Worm (Caenorhabditis elegans) whole organism, L1 larva: ENCODE results near the gene F32H5.3.

ENCODE experiments used
- C04F5.9 ChIP-seq: sonication (generic microtip); optimal IDR thresholded peaks from 2 replicates; lab custom pipeline; 2016; ENCODE audit warnings: missing genetic modification characterization, missing compliant biosample characterization
- F16B12.6 ChIP-seq: fragments of 150-350 bp; optimal IDR thresholded peaks from 2 replicates; lab custom pipeline; 2014; ENCODE audit warnings: missing biosample characterization, missing genetic modification characterization
- Y116A8C.19 ChIP-seq: sonication (generic microtip); optimal IDR thresholded peaks from 2 replicates; lab custom pipeline; 2016; ENCODE audit warnings: missing compliant biosample characterization, missing genetic modification characterization, borderline replicate concordance
- ceh-63 ChIP-seq: fragments of 200-800 bp; sonication (Bioruptor generic); optimal IDR thresholded peaks from 2 replicates; lab custom pipeline; 2018; ENCODE audit warnings: mild to moderate bottlenecking, missing genetic modification characterization, missing compliant biosample characterization
- ceh-8 ChIP-seq: fragments of 200-800 bp; sonication (Bioruptor generic); optimal IDR thresholded peaks from 2 replicates; lab custom pipeline; 2018; ENCODE audit warnings: mild to moderate bottlenecking, missing genetic modification characterization, moderate library complexity, missing compliant biosample characterization
- dpl-1 ChIP-seq, 3 experiments: fragments of 150-350 bp in 2 of 3; sonication (generic microtip) in 1 of 3; optimal IDR thresholded peaks; 2 replicates each; lab custom pipeline; 2014 to 2017; ENCODE audit warnings: missing biosample characterization in 3 of 3, missing genetic modification characterization in 3 of 3, missing genetic modification reagents in 3 of 3
- efl-1 ChIP-seq, 4 experiments: fragments of 150-350 bp; optimal IDR thresholded peaks in 3 of 4; peaks in 1 of 4; 1 replicate in 1 of 4; 2 replicates in 3 of 4; lab custom pipeline; 2014; ENCODE audit warnings: missing biosample characterization in 2 of 4, missing genetic modification characterization in 2 of 4, missing genetic modification reagents in 2 of 4
- efl-3 ChIP-seq: fragments of 200-800 bp; sonication (Bioruptor generic); optimal IDR thresholded peaks from 2 replicates; lab custom pipeline; 2018; ENCODE audit warnings: mild to moderate bottlenecking, missing genetic modification characterization, missing compliant biosample characterization
- egl-27 ChIP-seq, 2 experiments: fragments of 150-350 bp in 1 of 2; sonication (generic microtip); optimal IDR thresholded peaks; 3 replicates each; lab custom pipeline; 2017 to 2018; ENCODE audit warnings: missing biosample characterization in 2 of 2, missing genetic modification characterization in 2 of 2, missing genetic modification reagents in 2 of 2
- elt-2 ChIP-seq: sonication (generic microtip); optimal IDR thresholded peaks from 2 replicates; lab custom pipeline; 2016; ENCODE audit warnings: missing genetic modification characterization, mild to moderate bottlenecking, inconsistent platforms, missing compliant biosample characterization, missing genetic modification reagents
- elt-3 ChIP-seq, 6 experiments: fragments of 150-350 bp in 1 of 6; sonication (generic microtip); optimal IDR thresholded peaks; 2 replicates each; lab custom pipeline; 2017 to 2018; ENCODE audit warnings: missing biosample characterization in 6 of 6, missing genetic modification characterization in 6 of 6, inconsistent platforms in 1 of 6
- fkh-10 ChIP-seq: sonication (generic microtip); optimal IDR thresholded peaks from 2 replicates; lab custom pipeline; 2017; ENCODE audit warnings: missing biosample characterization, missing genetic modification reagents, missing genetic modification characterization
- fos-1 ChIP-seq: fragments of 150-350 bp; optimal IDR thresholded peaks from 2 replicates; lab custom pipeline; 2014; ENCODE audit warnings: missing biosample characterization, missing genetic modification characterization
- grh-1 ChIP-seq: fragments of 200-800 bp; sonication (Bioruptor generic); IDR thresholded peaks from 2 replicates; pipeline ENCODE4 v1.3.6; 2022; ENCODE audit warnings: missing genetic modification reagents, missing genetic modification characterization, missing compliant biosample characterization
- hlh-4 ChIP-seq: sonication (generic microtip); optimal IDR thresholded peaks from 2 replicates; lab custom pipeline; 2016; ENCODE audit warnings: mild to moderate bottlenecking, missing genetic modification characterization, missing compliant biosample characterization
- irx-1 ChIP-seq: sonication (generic microtip); optimal IDR thresholded peaks from 2 replicates; lab custom pipeline; 2016; ENCODE audit warnings: missing genetic modification characterization, missing compliant biosample characterization
- isw-1 ChIP-seq: fragments of 200-800 bp; sonication (Bioruptor generic); IDR thresholded peaks from 2 replicates; pipeline ENCODE4 v1.3.6; 2022; ENCODE audit warnings: missing genetic modification characterization, missing compliant biosample characterization
- jun-1 ChIP-seq: fragments of 150-350 bp; optimal IDR thresholded peaks from 2 replicates; lab custom pipeline; 2014; ENCODE audit warnings: missing biosample characterization, missing genetic modification reagents, missing genetic modification characterization
- lin-13 ChIP-seq: fragments of 150-350 bp; optimal IDR thresholded peaks from 2 replicates; lab custom pipeline; 2014; ENCODE audit warnings: missing biosample characterization, missing genetic modification reagents, missing genetic modification characterization
- mdl-1 ChIP-seq, 2 experiments: fragments of 150-350 bp; optimal IDR thresholded peaks; 2 replicates each; lab custom pipeline; 2014 to 2017; ENCODE audit warnings: missing biosample characterization in 2 of 2, missing genetic modification characterization in 2 of 2, inconsistent platforms in 1 of 2
- mep-1 ChIP-seq: fragments of 150-350 bp; optimal IDR thresholded peaks from 2 replicates; lab custom pipeline; 2014; ENCODE audit warnings: missing biosample characterization, missing genetic modification characterization
- nhr-19 ChIP-seq: fragments of 200-800 bp; sonication (Bioruptor generic); conservative IDR thresholded peaks from 2 replicates; pipeline ENCODE4 v1.3.6; 2022; ENCODE audit warnings: missing genetic modification characterization, missing compliant biosample characterization
- nhr-20 ChIP-seq: sonication (generic microtip); optimal IDR thresholded peaks from 2 replicates; lab custom pipeline; 2016; ENCODE audit warnings: mild to moderate bottlenecking, missing genetic modification characterization, missing compliant biosample characterization
- nhr-237 ChIP-seq: fragments of 150-350 bp; optimal IDR thresholded peaks from 2 replicates; lab custom pipeline; 2014; ENCODE audit warnings: missing biosample characterization, missing genetic modification characterization
- nhr-47 ChIP-seq: sonication (generic microtip); optimal IDR thresholded peaks from 2 replicates; lab custom pipeline; 2016; ENCODE audit warnings: mild to moderate bottlenecking, missing genetic modification characterization, moderate library complexity, missing compliant biosample characterization
- nhr-71 ChIP-seq: sonication (generic microtip); optimal IDR thresholded peaks from 2 replicates; lab custom pipeline; 2016; ENCODE audit warnings: mild to moderate bottlenecking, missing genetic modification characterization, moderate library complexity, missing compliant biosample characterization
- nhr-85 ChIP-seq: sonication (generic microtip); peaks from one replicate; lab custom pipeline; 2016; ENCODE audit warnings: missing genetic modification characterization, inconsistent platforms, missing compliant biosample characterization
- nhr-90 ChIP-seq: sonication (generic microtip); optimal IDR thresholded peaks from 2 replicates; lab custom pipeline; 2016; ENCODE audit warnings: mild to moderate bottlenecking, missing genetic modification characterization, missing compliant biosample characterization; ENCODE audit not compliant: poor library complexity
- pax-3 ChIP-seq: fragments of 200-800 bp; sonication (Bioruptor generic); optimal IDR thresholded peaks from 2 replicates; lab custom pipeline; 2018; ENCODE audit warnings: mild to moderate bottlenecking, missing genetic modification characterization, moderate library complexity, missing compliant biosample characterization
- pqm-1 ChIP-seq: sonication (generic microtip); optimal IDR thresholded peaks from 3 replicates; lab custom pipeline; 2017; ENCODE audit warnings: missing biosample characterization, missing genetic modification characterization
- skn-1 ChIP-seq: fragments of 150-350 bp; optimal IDR thresholded peaks from 2 replicates; lab custom pipeline; 2014; ENCODE audit warnings: missing biosample characterization, missing genetic modification characterization
- snpc-4 ChIP-seq: fragments of 150-350 bp; optimal IDR thresholded peaks from 2 replicates; lab custom pipeline; 2014; ENCODE audit warnings: missing biosample characterization, missing genetic modification characterization
- snu-23 ChIP-seq: sonication (generic microtip); optimal IDR thresholded peaks from 2 replicates; lab custom pipeline; 2016; ENCODE audit warnings: missing genetic modification characterization, missing compliant biosample characterization
- sox-4 ChIP-seq: sonication (generic microtip); optimal IDR thresholded peaks from 2 replicates; lab custom pipeline; 2016; ENCODE audit warnings: missing genetic modification characterization, missing compliant biosample characterization
- swsn-7 ChIP-seq: sonication (generic microtip); optimal IDR thresholded peaks from 2 replicates; lab custom pipeline; 2016; ENCODE audit warnings: missing genetic modification characterization, missing compliant biosample characterization
- unc-30 ChIP-seq: sonication (generic microtip); optimal IDR thresholded peaks from 2 replicates; lab custom pipeline; 2017; ENCODE audit warnings: missing biosample characterization, missing genetic modification characterization
- unc-98 ChIP-seq: fragments of 200-800 bp; sonication (Bioruptor generic); IDR thresholded peaks from 2 replicates; pipeline ENCODE4 v1.3.6; 2022; ENCODE audit warnings: missing genetic modification characterization, missing compliant biosample characterization
- zag-1 ChIP-seq: fragments of 150-350 bp; optimal IDR thresholded peaks from 2 replicates; lab custom pipeline; 2014; ENCODE audit warnings: missing biosample characterization, missing genetic modification characterization
- zip-4 ChIP-seq: fragments of 200-800 bp; sonication (Bioruptor generic); optimal IDR thresholded peaks from 2 replicates; lab custom pipeline; 2018; ENCODE audit warnings: mild to moderate bottlenecking, missing genetic modification characterization, moderate library complexity, missing compliant biosample characterization

The F32H5.3 gene

ce11 chrV:13371336-13371735, 12.2 kb downstream of the F32H5.3 start (continued):
- TF ChIP-seq nhr-19 (GFP tag; lab: Robert Waterston, UW) (peak; percentile 63), nhr-90 (tag; lab: Kevin White, UChicago) (peak; percentile 84), pqm-1 (tag; lab: Kevin White, UChicago) (no peak), isw-1 (no peak), zag-1 (tag; lab: Kevin White, UChicago) (no peak), mdl-1 (tag; optimal IDR thresholded peaks at IDR 0.05; lab: Kevin White, UChicago) (peak in 1 of 2 experiments; percentile 68), unc-30 (tag; lab: Kevin White, UChicago) (no peak), hlh-4 (no peak), nhr-71 (tag; lab: Kevin White, UChicago) (peak; percentile 86), lin-13 (GFP tag; lab: Kevin White, UChicago) (peak; percentile 54), sox-4 (tag; lab: Kevin White, UChicago) (no peak), fkh-10 (GFP tag; lab: Kevin White, UChicago) (no peak), F16B12.6 (tag; lab: Kevin White, UChicago) (no peak), jun-1 (tag; lab: Kevin White, UChicago) (peak; percentile 31), dpl-1 (GFP tag; optimal IDR thresholded peaks at IDR 0.05; lab: Kevin White, UChicago) (peak in 2 of 3 experiments; percentile 23 to 63), egl-27 (tag; optimal IDR thresholded peaks at IDR 0.05; lab: Kevin White, UChicago) (peak; percentile 19 to 38), C04F5.9 (tag; lab: Kevin White, UChicago) (peak; percentile 2), elt-3 (tag; optimal IDR thresholded peaks at IDR 0.05; lab: Kevin White, UChicago) (peak in 5 of 6 experiments; percentile 59 to 96 (median 93)), irx-1 (tag; lab: Kevin White, UChicago) (peak; percentile 62), grh-1 (GFP tag; lab: Robert Waterston, UW) (peak; percentile 100), ceh-8 (no peak), skn-1 (tag; lab: Kevin White, UChicago) (peak; percentile 5), swsn-7 (tag; lab: Kevin White, UChicago) (peak; percentile 63), nhr-20 (tag; lab: Kevin White, UChicago) (peak; percentile 92), mep-1 (tag; lab: Kevin White, UChicago) (peak; percentile 81), ceh-63 (GFP tag; lab: Kevin White, UChicago) (no peak), nhr-237 (tag; lab: Kevin White, UChicago) (peak; percentile 59), snpc-4 (tag; lab: Kevin White, UChicago) (no peak), snu-23 (GFP tag; lab: Kevin White, UChicago) (peak; percentile 92), efl-3 (peak; percentile 13), unc-98 (no peak), Y116A8C.19 (tag; lab: Kevin White, UChicago) (no peak), nhr-85 (peak; percentile 100), elt-2 (tag; lab: Kevin White, UChicago) (no peak), nhr-47 (tag; lab: Kevin White, UChicago) (peak; percentile 60)
- TF ChIP-seq, all 84 proteins: peak for 38

- TF ChIP-seq elt-2 (tag; lab: Kevin White, UChicago) (peak; percentile 61), nhr-90 (tag; lab: Kevin White, UChicago) (peak; percentile 8), zip-4 (GFP tag; lab: Kevin White, UChicago) (no peak), fos-1 (tag; lab: Kevin White, UChicago) (no peak), efl-1 (optimal IDR thresholded peaks at IDR 0.05; lab: Kevin White, UChicago) (no peak), efl-1 (GFP tag; optimal IDR thresholded peaks at IDR 0.05 in 1 of 2; lab: Kevin White, UChicago) (peak in 1 of 2 experiments; percentile 91), pax-3 (tag; lab: Kevin White, UChicago) (peak; percentile 32)
- TF ChIP-seq, all 84 proteins: peak for 4
Measured at ce11 chrV:13372821-13373220, 13.7 kb downstream of the F32H5.3 start.
